Worm (Caenorhabditis elegans) whole organism, L1 larva: Measurements from ENCODE around the gene alh-3.
"Not testable (repeated sequence)": the region's sequence is repeated elsewhere in the genome, so short reads cannot be mapped to it uniquely, and the experiment has no call there.

Source experiments
- C34B4.2 ChIP-seq: sonication (generic microtip); optimal IDR thresholded peaks from 2 replicates; lab custom pipeline; 2017; ENCODE audit warnings: mild to moderate bottlenecking, missing genetic modification characterization, missing compliant biosample characterization
- alr-1 ChIP-seq: fragments of 200-800 bp; sonication (Bioruptor generic); optimal IDR thresholded peaks from 2 replicates; lab custom pipeline; 2018; ENCODE audit warnings: borderline replicate concordance, mild to moderate bottlenecking, missing genetic modification characterization, missing compliant biosample characterization
- blmp-1 ChIP-seq: fragments of 150-350 bp; optimal IDR thresholded peaks from 2 replicates; lab custom pipeline; 2014; ENCODE audit warnings: missing biosample characterization, missing genetic modification characterization
- ceh-63 ChIP-seq: fragments of 200-800 bp; sonication (Bioruptor generic); optimal IDR thresholded peaks from 2 replicates; lab custom pipeline; 2018; ENCODE audit warnings: mild to moderate bottlenecking, missing genetic modification characterization, missing compliant biosample characterization
- dpl-1 ChIP-seq, 3 experiments: fragments of 150-350 bp in 2 of 3; sonication (generic microtip) in 1 of 3; optimal IDR thresholded peaks; 2 replicates each; lab custom pipeline; 2014 to 2017; ENCODE audit warnings: missing biosample characterization in 3 of 3, missing genetic modification characterization in 3 of 3, missing genetic modification reagents in 3 of 3
- efl-1 ChIP-seq, 4 experiments: fragments of 150-350 bp; optimal IDR thresholded peaks in 3 of 4; peaks in 1 of 4; 1 replicate in 1 of 4; 2 replicates in 3 of 4; lab custom pipeline; 2014; ENCODE audit warnings: missing biosample characterization in 2 of 4, missing genetic modification characterization in 2 of 4, missing genetic modification reagents in 2 of 4
- efl-3 ChIP-seq: fragments of 200-800 bp; sonication (Bioruptor generic); optimal IDR thresholded peaks from 2 replicates; lab custom pipeline; 2018; ENCODE audit warnings: mild to moderate bottlenecking, missing genetic modification characterization, missing compliant biosample characterization
- elt-3 ChIP-seq, 6 experiments: fragments of 150-350 bp in 1 of 6; sonication (generic microtip); optimal IDR thresholded peaks; 2 replicates each; lab custom pipeline; 2017 to 2018; ENCODE audit warnings: missing biosample characterization in 6 of 6, missing genetic modification characterization in 6 of 6, inconsistent platforms in 1 of 6
- ets-5 ChIP-seq: fragments of 200-800 bp; sonication (Bioruptor generic); IDR thresholded peaks from 2 replicates; pipeline ENCODE4 v1.3.6; 2022; ENCODE audit warnings: missing genetic modification characterization, missing compliant biosample characterization
- fkh-4 ChIP-seq: sonication (generic microtip); optimal IDR thresholded peaks from 2 replicates; lab custom pipeline; 2016; ENCODE audit warnings: missing compliant biosample characterization, missing genetic modification characterization, borderline replicate concordance
- fkh-8 ChIP-seq: sonication (generic microtip); optimal IDR thresholded peaks from 2 replicates; lab custom pipeline; 2016; ENCODE audit warnings: mild to moderate bottlenecking, missing genetic modification characterization, missing compliant biosample characterization
- fos-1 ChIP-seq: fragments of 150-350 bp; optimal IDR thresholded peaks from 2 replicates; lab custom pipeline; 2014; ENCODE audit warnings: missing biosample characterization, missing genetic modification characterization
- grh-1 ChIP-seq: fragments of 200-800 bp; sonication (Bioruptor generic); IDR thresholded peaks from 2 replicates; pipeline ENCODE4 v1.3.6; 2022; ENCODE audit warnings: missing genetic modification reagents, missing genetic modification characterization, missing compliant biosample characterization
- hlh-17 ChIP-seq: fragments of 200-800 bp; sonication (Bioruptor generic); optimal IDR thresholded peaks from 2 replicates; lab custom pipeline; 2018; ENCODE audit warnings: missing genetic modification characterization, mild to moderate bottlenecking, missing compliant biosample characterization, moderate library complexity, borderline replicate concordance
- hlh-4 ChIP-seq: sonication (generic microtip); optimal IDR thresholded peaks from 2 replicates; lab custom pipeline; 2016; ENCODE audit warnings: mild to moderate bottlenecking, missing genetic modification characterization, missing compliant biosample characterization
- hpl-2 ChIP-seq: fragments of 150-350 bp; optimal IDR thresholded peaks from 2 replicates; lab custom pipeline; 2014; ENCODE audit warnings: missing biosample characterization, missing genetic modification reagents, missing genetic modification characterization
- irx-1 ChIP-seq: sonication (generic microtip); optimal IDR thresholded peaks from 2 replicates; lab custom pipeline; 2016; ENCODE audit warnings: missing genetic modification characterization, missing compliant biosample characterization
- isw-1 ChIP-seq: fragments of 200-800 bp; sonication (Bioruptor generic); IDR thresholded peaks from 2 replicates; pipeline ENCODE4 v1.3.6; 2022; ENCODE audit warnings: missing genetic modification characterization, missing compliant biosample characterization
- lin-13 ChIP-seq: fragments of 150-350 bp; optimal IDR thresholded peaks from 2 replicates; lab custom pipeline; 2014; ENCODE audit warnings: missing biosample characterization, missing genetic modification reagents, missing genetic modification characterization
- lin-14 ChIP-seq: fragments of 200-800 bp; sonication (Bioruptor generic); optimal IDR thresholded peaks from 2 replicates; lab custom pipeline; 2018; ENCODE audit warnings: mild to moderate bottlenecking, missing genetic modification characterization, moderate library complexity, missing compliant biosample characterization
- lin-15B ChIP-seq: fragments of 150-350 bp; sonication (generic microtip); optimal IDR thresholded peaks from 3 replicates; lab custom pipeline; 2014; ENCODE audit warnings: missing biosample characterization, missing genetic modification characterization
- lsy-2 ChIP-seq, 2 experiments: fragments of 150-350 bp; optimal IDR thresholded peaks; 2 replicates each; lab custom pipeline; 2014; ENCODE audit warnings: missing biosample characterization in 2 of 2, missing genetic modification characterization in 2 of 2
- mep-1 ChIP-seq: fragments of 150-350 bp; optimal IDR thresholded peaks from 2 replicates; lab custom pipeline; 2014; ENCODE audit warnings: missing biosample characterization, missing genetic modification characterization
- nhr-19 ChIP-seq: fragments of 200-800 bp; sonication (Bioruptor generic); conservative IDR thresholded peaks from 2 replicates; pipeline ENCODE4 v1.3.6; 2022; ENCODE audit warnings: missing genetic modification characterization, missing compliant biosample characterization
- nhr-20 ChIP-seq: sonication (generic microtip); optimal IDR thresholded peaks from 2 replicates; lab custom pipeline; 2016; ENCODE audit warnings: mild to moderate bottlenecking, missing genetic modification characterization, missing compliant biosample characterization
- nhr-71 ChIP-seq: sonication (generic microtip); optimal IDR thresholded peaks from 2 replicates; lab custom pipeline; 2016; ENCODE audit warnings: mild to moderate bottlenecking, missing genetic modification characterization, moderate library complexity, missing compliant biosample characterization
- nhr-77 ChIP-seq: fragments of 150-350 bp; optimal IDR thresholded peaks from 2 replicates; lab custom pipeline; 2014; ENCODE audit warnings: missing biosample characterization, missing genetic modification characterization
- nhr-85 ChIP-seq: sonication (generic microtip); peaks from one replicate; lab custom pipeline; 2016; ENCODE audit warnings: missing genetic modification characterization, inconsistent platforms, missing compliant biosample characterization
- pax-3 ChIP-seq: fragments of 200-800 bp; sonication (Bioruptor generic); optimal IDR thresholded peaks from 2 replicates; lab custom pipeline; 2018; ENCODE audit warnings: mild to moderate bottlenecking, missing genetic modification characterization, moderate library complexity, missing compliant biosample characterization
- rnt-1 ChIP-seq: sonication (generic microtip); optimal IDR thresholded peaks from 2 replicates; lab custom pipeline; 2016; ENCODE audit warnings: mild to moderate bottlenecking, missing genetic modification characterization, moderate library complexity, missing compliant biosample characterization
- skn-1 ChIP-seq: fragments of 150-350 bp; optimal IDR thresholded peaks from 2 replicates; lab custom pipeline; 2014; ENCODE audit warnings: missing biosample characterization, missing genetic modification characterization
- swsn-7 ChIP-seq: sonication (generic microtip); optimal IDR thresholded peaks from 2 replicates; lab custom pipeline; 2016; ENCODE audit warnings: missing genetic modification characterization, missing compliant biosample characterization
- tbx-2 ChIP-seq: sonication (generic microtip); optimal IDR thresholded peaks from 2 replicates; lab custom pipeline; 2016; ENCODE audit warnings: missing genetic modification characterization, missing compliant biosample characterization
- unc-62 ChIP-seq: fragments of 150-350 bp; optimal IDR thresholded peaks from 2 replicates; lab custom pipeline; 2014; ENCODE audit warnings: missing biosample characterization, missing genetic modification reagents, missing genetic modification characterization
- unc-98 ChIP-seq: fragments of 200-800 bp; sonication (Bioruptor generic); IDR thresholded peaks from 2 replicates; pipeline ENCODE4 v1.3.6; 2022; ENCODE audit warnings: missing genetic modification characterization, missing compliant biosample characterization
- zag-1 ChIP-seq: fragments of 150-350 bp; optimal IDR thresholded peaks from 2 replicates; lab custom pipeline; 2014; ENCODE audit warnings: missing biosample characterization, missing genetic modification characterization
- zip-4 ChIP-seq: fragments of 200-800 bp; sonication (Bioruptor generic); optimal IDR thresholded peaks from 2 replicates; lab custom pipeline; 2018; ENCODE audit warnings: mild to moderate bottlenecking, missing genetic modification characterization, moderate library complexity, missing compliant biosample characterization

Gene alh-3

ce11 chrIV:10987342-10987945 is 35.0 kb upstream of the alh-3 start, which contains the start of gene Y43E12A.3:
Y43E12A.3 (plus strand) TSS chrIV:10987895.
- not testable (repeated sequence) for TF ChIP-seq pax-3; hpl-2 (GFP tag; lab: Kevin White, UChicago); mep-1 (tag; lab: Kevin White, UChicago)

DNA sequence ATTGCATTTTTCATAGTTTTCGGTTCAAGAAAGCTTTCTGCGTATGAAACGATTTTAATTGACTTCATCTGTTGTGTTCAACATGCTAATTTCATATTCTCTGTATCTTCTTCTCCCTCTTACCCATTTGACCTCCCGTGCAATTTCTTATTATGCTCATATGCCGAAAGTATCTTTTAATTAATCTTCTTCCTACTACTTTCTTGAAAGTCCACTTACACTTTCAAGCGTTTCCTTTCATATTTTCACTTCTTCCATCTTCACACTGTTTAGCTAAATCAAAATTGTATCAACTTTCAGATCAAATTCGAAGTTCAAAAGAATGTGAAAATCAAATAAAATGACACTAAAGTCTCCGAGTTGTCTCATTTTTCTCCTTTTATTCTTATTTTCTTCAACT is 31.7 kb upstream of the alh-3 start, which contains the start of gene F13H10.5:
TSS of gene F13H10.5 (plus strand) at position 301 of the 400 bp plus-strand sequence.
- TF ChIP-seq alr-1: no peak
- TF ChIP-seq zag-1 (tag; lab: Kevin White, UChicago): no peak

DNA sequence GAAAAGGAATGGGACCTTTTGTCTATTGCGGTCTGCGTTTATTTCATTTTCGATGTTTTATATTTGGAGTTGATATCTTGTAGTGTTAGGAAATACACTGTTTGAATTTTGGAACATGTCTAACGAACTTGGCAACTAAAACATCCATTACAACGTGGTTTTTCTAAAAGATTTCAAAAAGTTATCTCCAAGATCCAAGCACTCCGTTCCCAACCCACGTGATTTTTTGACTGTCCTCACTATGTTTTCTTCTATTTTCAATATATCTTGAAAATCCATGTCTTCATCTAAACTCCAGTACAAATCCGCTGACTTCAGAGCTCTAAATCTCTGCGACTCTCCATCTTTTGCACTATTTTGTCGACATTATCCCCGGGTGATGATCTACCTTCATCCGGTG is 20.8 kb upstream of the alh-3 start, which contains the start of gene F13H10.9:
TSS of gene F13H10.9 (plus strand) at position 301 of the 400 bp plus-strand sequence.
- TF ChIP-seq efl-3 (GFP tag; lab: Kevin White, UChicago) (no peak), efl-1 (optimal IDR thresholded peaks at IDR 0.05; lab: Kevin White, UChicago) (no peak), efl-1 (GFP tag; optimal IDR thresholded peaks at IDR 0.05 in 1 of 2; lab: Kevin White, UChicago) (no peak)
- TF ChIP-seq, all 84 proteins: peak for 0

- TF ChIP-seq efl-1 (optimal IDR thresholded peaks at IDR 0.05; lab: Kevin White, UChicago) (no peak), efl-1 (GFP tag; optimal IDR thresholded peaks at IDR 0.05 in 1 of 2; lab: Kevin White, UChicago) (peak in 1 of 2 experiments; percentile 89), lin-13 (no peak), swsn-7 (tag; lab: Kevin White, UChicago) (no peak), C34B4.2 (tag; lab: Kevin White, UChicago) (no peak), dpl-1 (GFP tag; optimal IDR thresholded peaks at IDR 0.05; lab: Kevin White, UChicago) (no peak), skn-1 (no peak), ceh-63 (GFP tag; lab: Kevin White, UChicago) (no peak), lin-15B (no peak)
Measured at ce11 chrIV:11004273-11004672, 18.1 kb upstream of the alh-3 start, which contains the start of gene F13H10.1. F13H10.1 (plus strand) TSS chrIV:11004573.

- TF ChIP-seq nhr-85 (tag; lab: Kevin White, UChicago): peak; percentile 6
- peak; percentile 63 for TF ChIP-seq skn-1
- TF ChIP-seq lsy-2 (tag; optimal IDR thresholded peaks at IDR 0.05; lab: Kevin White, UChicago): peak in 1 of 2 experiments; percentile 9
- no peak for TF ChIP-seq ceh-63 (GFP tag; lab: Kevin White, UChicago)
- TF ChIP-seq nhr-71 (tag; lab: Kevin White, UChicago): peak; percentile 50
- peak; percentile 60 for TF ChIP-seq zip-4 (GFP tag; lab: Kevin White, UChicago)
- TF ChIP-seq lin-14 (GFP tag; lab: Kevin White, UChicago): peak; percentile 44
- TF ChIP-seq isw-1: 0 out of 2 replicates have a peak, but pooled peaks have one; percentile 3
- TF ChIP-seq fkh-8 (tag; lab: Kevin White, UChicago): peak; percentile 76
- TF ChIP-seq hlh-17 (GFP tag; lab: Kevin White, UChicago): no peak
Measured at ce11 chrIV:11006383-11006782, 16.0 kb upstream of the alh-3 start.

DNA sequence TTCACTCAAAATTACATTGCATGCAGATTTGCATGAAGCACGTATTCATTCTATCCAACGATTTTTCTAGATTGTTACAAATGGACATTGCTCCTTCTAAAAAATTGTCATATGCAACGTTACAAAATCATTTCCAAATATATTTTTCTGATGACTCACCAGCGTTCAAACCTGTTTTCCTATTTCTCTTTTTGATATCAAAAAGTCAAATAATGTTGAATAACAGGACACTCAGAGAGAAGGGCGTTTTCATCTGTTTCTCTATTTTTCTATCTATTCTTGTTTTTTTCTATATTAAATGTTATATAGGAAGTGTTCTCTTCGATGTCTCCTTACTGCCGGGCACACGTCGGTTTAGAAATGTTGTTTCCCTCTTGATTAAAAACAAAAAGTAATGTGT is 15.5 kb upstream of the alh-3 start:
- TF ChIP-seq unc-98: no peak
- no peak for TF ChIP-seq unc-62
- no peak for TF ChIP-seq ets-5
- no peak for TF ChIP-seq fkh-4 (tag; lab: Kevin White, UChicago)
- TF ChIP-seq fkh-8 (tag; lab: Kevin White, UChicago): no peak
- TF ChIP-seq lin-14 (GFP tag; lab: Kevin White, UChicago): peak; percentile 11
- no peak for TF ChIP-seq nhr-85 (tag; lab: Kevin White, UChicago)
- TF ChIP-seq fos-1 (tag; lab: Kevin White, UChicago): peak; percentile 29
- TF ChIP-seq dpl-1 (GFP tag; optimal IDR thresholded peaks at IDR 0.05; lab: Kevin White, UChicago): no peak
- TF ChIP-seq lin-13: no peak
- no peak for TF ChIP-seq alr-1
- peak in 1 of 6 experiments; percentile 30 for TF ChIP-seq elt-3 (tag; optimal IDR thresholded peaks at IDR 0.05; lab: Kevin White, UChicago)
- no peak for TF ChIP-seq hlh-4
- no peak for TF ChIP-seq irx-1 (tag; lab: Kevin White, UChicago)
- TF ChIP-seq zip-4 (GFP tag; lab: Kevin White, UChicago): no peak
- TF ChIP-seq nhr-20 (tag; lab: Kevin White, UChicago): no peak
- no peak for TF ChIP-seq mep-1 (tag; lab: Kevin White, UChicago)
- TF ChIP-seq blmp-1 (tag; lab: Kevin White, UChicago): peak; percentile 9
- TF ChIP-seq rnt-1 (tag; lab: Kevin White, UChicago): no peak
- no peak for TF ChIP-seq nhr-19 (GFP tag; lab: Robert Waterston, UW)
- TF ChIP-seq tbx-2 (tag; lab: Kevin White, UChicago): no peak
- no peak for TF ChIP-seq hpl-2 (GFP tag; lab: Kevin White, UChicago)
- no peak for TF ChIP-seq nhr-77 (tag; lab: Kevin White, UChicago)
- TF ChIP-seq pax-3: no peak
- no peak for TF ChIP-seq grh-1 (GFP tag; lab: Robert Waterston, UW)
